Fruit fly (Drosophila melanogaster): Measurements from ENCODE around the gene CG8840.
"Not testable (repeated sequence)": the region's sequence is repeated elsewhere in the genome, so short reads cannot be mapped to it uniquely, and the experiment has no call there.

The CG8840 gene

dm6 chr2L:3387643-3388042 is 22.7 kb upstream of the CG8840 start, which contains the start of gene Sfp23F:
Gene Sfp23F, minus strand, starts transcription at chr2L:3387743.
- no peak for TF ChIP-seq rgr (GFP tag; optimal IDR thresholded peaks at IDR 0.05)
- TF ChIP-seq dsf (GFP tag; optimal IDR thresholded peaks at IDR 0.05; ENCODE audit: borderline replicate concordance), result no peak
- TF ChIP-seq Abd-B (GFP tag; optimal IDR thresholded peaks at IDR 0.05), result no peak

dm6 chr2L:3388396-3388795 is 22.0 kb upstream of the CG8840 start, which contains the start of gene CG42460:
Gene CG42460, minus strand, starts transcription at chr2L:3388496.
- not testable (repeated sequence) for TF ChIP-seq usp, CG9705, CG32264 (GFP tag; optimal IDR thresholded peaks at IDR 0.05)

dm6 chr2L:3397594-3398073 is 12.7 kb upstream of the CG8840 start, which contains the start of gene CG34175:
Gene CG34175, plus strand, starts transcription at chr2L:3398023.
- TF ChIP-seq Dif (GFP tag; optimal IDR thresholded peaks at IDR 0.05; ENCODE audit: partially characterized antibody), result no peak
- TF ChIP-seq Hr78 (GFP tag; optimal IDR thresholded peaks at IDR 0.05), result no peak
- no peak for TF ChIP-seq Vsx2 (GFP tag; optimal IDR thresholded peaks at IDR 0.05; ENCODE audit: partially characterized antibody)
- TF ChIP-seq dl (GFP tag; optimal IDR thresholded peaks at IDR 0.05; ENCODE audit: insufficient read depth in 1 of 2, partially characterized antibody in 2 of 2), result no peak
- TF ChIP-seq woc (GFP tag; optimal IDR thresholded peaks at IDR 0.05), result no peak
- TF ChIP-seq psq (GFP tag; optimal IDR thresholded peaks at IDR 0.05), result no peak
- TF ChIP-seq N (GFP tag; optimal IDR thresholded peaks at IDR 0.05), result no peak

- TF ChIP-seq Dfd (GFP tag; optimal IDR thresholded peaks at IDR 0.05) (peak; percentile 98), brk (GFP tag; optimal IDR thresholded peaks at IDR 0.05) (no peak)
These were observed 2.6 kb upstream of the CG8840 start for dm6 chr2L:3407722-3408121.

- TF ChIP-seq Myc (optimal IDR thresholded peaks at IDR 0.05), result no peak
- TF ChIP-seq rgr (GFP tag; optimal IDR thresholded peaks at IDR 0.05), result peak; percentile 31
- peak; percentile 54 for TF ChIP-seq h (GFP tag; optimal IDR thresholded peaks at IDR 0.05)
- no peak for TF ChIP-seq dsf (GFP tag; optimal IDR thresholded peaks at IDR 0.05; ENCODE audit: borderline replicate concordance)
- peak; percentile 40 for TF ChIP-seq fru (GFP tag; optimal IDR thresholded peaks at IDR 0.05)
- peak; percentile 28 for TF ChIP-seq ey (GFP tag; optimal IDR thresholded peaks at IDR 0.05)
- TF ChIP-seq Jra (GFP tag; optimal IDR thresholded peaks at IDR 0.05), result no peak
- peak in 1 of 2 experiments; percentile 41 for TF ChIP-seq foxo (GFP tag; optimal IDR thresholded peaks at IDR 0.05)
These were observed 6.4 kb downstream of the CG8840 start, which contains the start of gene CG31952 for dm6 chr2L:3416527-3417304. Gene CG31952, plus strand, starts transcription at chr2L:3416693.

- TF ChIP-seq Jra (GFP tag; optimal IDR thresholded peaks at IDR 0.05) (no peak), ey (GFP tag; optimal IDR thresholded peaks at IDR 0.05) (no peak), Sp1 (GFP tag; optimal IDR thresholded peaks at IDR 0.05) (no peak), rgr (GFP tag; optimal IDR thresholded peaks at IDR 0.05) (no peak), HLH106 (tag; optimal IDR thresholded peaks at IDR 0.05) (no peak), dsf (GFP tag; optimal IDR thresholded peaks at IDR 0.05; ENCODE audit: borderline replicate concordance) (no peak), Hnf4 (GFP tag; optimal IDR thresholded peaks at IDR 0.05) (no peak), lola (GFP tag; optimal IDR thresholded peaks at IDR 0.05) (no peak), CG32264 (GFP tag; optimal IDR thresholded peaks at IDR 0.05) (no peak), CG9705 (GFP tag; optimal IDR thresholded peaks at IDR 0.05) (no peak), pan (optimal IDR thresholded peaks at IDR 0.05) (no peak), dmrt93B (GFP tag; optimal IDR thresholded peaks at IDR 0.05) (no peak), br (GFP tag; optimal IDR thresholded peaks at IDR 0.05) (no peak), dl (GFP tag; optimal IDR thresholded peaks at IDR 0.05; ENCODE audit: insufficient read depth in 1 of 2, partially characterized antibody in 2 of 2) (no peak), Dif (GFP tag; optimal IDR thresholded peaks at IDR 0.05; ENCODE audit: partially characterized antibody) (no peak), Rel (GFP tag; optimal IDR thresholded peaks at IDR 0.05) (no peak), Rel (tag; optimal IDR thresholded peaks at IDR 0.05) (no peak)
These were observed 7.3 kb downstream of the CG8840 start for dm6 chr2L:3417613-3418012.

All from whole organism, wandering third instar larva.